Worm (Caenorhabditis elegans): ENCODE measurements around the gene ZC412.5.

DNA sequence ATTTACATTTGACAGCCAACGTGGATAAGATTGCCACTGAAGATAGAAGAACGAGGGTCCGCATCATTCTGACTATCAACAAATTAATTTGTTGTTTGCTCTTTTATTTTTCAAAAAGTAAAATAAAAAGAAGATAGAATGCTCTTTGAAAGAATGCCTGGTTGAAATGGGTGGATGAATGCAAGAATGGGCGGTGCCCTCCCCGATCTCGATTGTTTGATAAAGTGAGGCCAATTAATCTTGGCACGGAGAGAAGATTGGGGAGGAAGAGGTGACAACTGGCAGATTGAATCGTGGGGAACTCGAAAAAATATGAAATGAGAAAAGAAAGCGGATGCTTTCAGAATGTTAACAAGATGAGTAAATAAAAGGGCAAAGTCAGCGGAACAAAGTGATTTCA lies 3.9 kb downstream of the ZC412.5 start, which contains the start of gene ZC412.3:
- no peak for TF ChIP-seq unc-62 (GFP tag; optimal IDR thresholded peaks at IDR 0.05)
- no peak for TF ChIP-seq unc-39 (tag; optimal IDR thresholded peaks at IDR 0.05)
- no peak for TF ChIP-seq ztf-11 (tag; optimal IDR thresholded peaks at IDR 0.05)
- no peak for TF ChIP-seq sptf-1 (tag; optimal IDR thresholded peaks at IDR 0.05)
- no peak for TF ChIP-seq ceh-43 (GFP tag; optimal IDR thresholded peaks at IDR 0.05)
- no peak for TF ChIP-seq nhr-28 (tag; optimal IDR thresholded peaks at IDR 0.05)
- no peak for TF ChIP-seq pha-4 (tag; optimal IDR thresholded peaks at IDR 0.05)
- TF ChIP-seq blmp-1 (tag; optimal IDR thresholded peaks at IDR 0.05), result no peak
- no peak for TF ChIP-seq elt-1 (tag; optimal IDR thresholded peaks at IDR 0.05; ENCODE audit: borderline replicate concordance, insufficient read depth)

Measured in whole organism, mixed stage, embryonic.